Worm (Caenorhabditis elegans) whole organism, L3 larva: Measurements from ENCODE around the gene M163.7.

ENCODE experiments used
- ZK546.5 ChIP-seq: sonication (generic microtip); optimal IDR thresholded peaks from 2 replicates; lab custom pipeline; 2017; ENCODE audit warnings: missing biosample characterization, missing genetic modification characterization
- aly-2 ChIP-seq: fragments of 150-350 bp; optimal IDR thresholded peaks from 2 replicates; lab custom pipeline; 2014; ENCODE audit warnings: missing biosample characterization, missing genetic modification characterization
- ama-1 ChIP-seq: fragments of 150-350 bp; optimal IDR thresholded peaks from 2 replicates; lab custom pipeline; 2018
- ceh-82 ChIP-seq: fragments of 150-350 bp; optimal IDR thresholded peaks from 2 replicates; lab custom pipeline; 2014; ENCODE audit warnings: missing biosample characterization, missing genetic modification characterization
- ceh-9 ChIP-seq: sonication (generic microtip); optimal IDR thresholded peaks from 2 replicates; lab custom pipeline; 2018; ENCODE audit warnings: missing biosample characterization, missing genetic modification characterization
- daf-12 ChIP-seq: fragments of 150-350 bp; optimal IDR thresholded peaks from 2 replicates; lab custom pipeline; 2014; ENCODE audit warnings: missing biosample characterization, missing genetic modification reagents, missing genetic modification characterization
- egl-27 ChIP-seq: sonication (generic microtip); optimal IDR thresholded peaks from 4 replicates; lab custom pipeline; 2017; ENCODE audit warnings: missing biosample characterization, missing genetic modification reagents, missing genetic modification characterization
- egl-5 ChIP-seq: fragments of 150-350 bp; optimal IDR thresholded peaks from 2 replicates; lab custom pipeline; 2017; ENCODE audit warnings: missing biosample characterization, missing genetic modification reagents, missing genetic modification characterization, inconsistent platforms
- elt-1 ChIP-seq: fragments of 150-350 bp; optimal IDR thresholded peaks from 2 replicates; lab custom pipeline; 2014; ENCODE audit warnings: missing biosample characterization, missing genetic modification characterization
- elt-3 ChIP-seq, 3 experiments: fragments of 150-350 bp in 1 of 3; sonication (generic microtip) in 2 of 3; optimal IDR thresholded peaks; 2 replicates in 2 of 3; 4 replicates in 1 of 3; lab custom pipeline; 2014 to 2017; ENCODE audit warnings: missing biosample characterization in 3 of 3, missing genetic modification characterization in 3 of 3
- eor-1 ChIP-seq, 2 experiments: fragments of 150-350 bp; optimal IDR thresholded peaks; 2 replicates each; lab custom pipeline; 2014 to 2018; ENCODE audit warnings: missing biosample characterization in 2 of 2, missing genetic modification characterization in 2 of 2
- fkh-10 ChIP-seq: sonication (generic microtip); optimal IDR thresholded peaks from 2 replicates; lab custom pipeline; 2017; ENCODE audit warnings: missing biosample characterization, missing genetic modification reagents, missing genetic modification characterization
- fkh-2 ChIP-seq: fragments of 150-350 bp; optimal IDR thresholded peaks from 2 replicates; lab custom pipeline; 2014; ENCODE audit warnings: missing biosample characterization, missing genetic modification reagents, missing genetic modification characterization
- hmg-11 ChIP-seq: sonication (generic microtip); optimal IDR thresholded peaks from 2 replicates; lab custom pipeline; 2016; ENCODE audit warnings: missing genetic modification characterization, missing compliant biosample characterization
- jun-1 ChIP-seq: fragments of 150-350 bp; optimal IDR thresholded peaks from 2 replicates; lab custom pipeline; 2014; ENCODE audit warnings: missing biosample characterization, missing genetic modification reagents, missing genetic modification characterization
- lin-15B ChIP-seq: fragments of 150-350 bp; optimal IDR thresholded peaks from 2 replicates; lab custom pipeline; 2014; ENCODE audit warnings: missing biosample characterization, missing genetic modification characterization
- lin-39 ChIP-seq: fragments of 150-350 bp; optimal IDR thresholded peaks from 2 replicates; lab custom pipeline; 2018; ENCODE audit warnings: missing biosample characterization, missing genetic modification reagents, missing genetic modification characterization
- lsy-12 ChIP-seq: sonication (generic microtip); optimal IDR thresholded peaks from 2 replicates; lab custom pipeline; 2016; ENCODE audit warnings: mild to moderate bottlenecking, missing genetic modification characterization, missing compliant biosample characterization
- mdl-1 ChIP-seq: fragments of 150-350 bp; optimal IDR thresholded peaks from 2 replicates; lab custom pipeline; 2014; ENCODE audit warnings: missing biosample characterization, missing genetic modification characterization
- mml-1 ChIP-seq: fragments of 150-350 bp; sonication (generic microtip); optimal IDR thresholded peaks from 3 replicates; lab custom pipeline; 2014; ENCODE audit warnings: missing biosample characterization, missing genetic modification characterization
- nfya-1 ChIP-seq: sonication (generic microtip); optimal IDR thresholded peaks from 2 replicates; lab custom pipeline; 2017; ENCODE audit warnings: missing genetic modification characterization, mild to moderate bottlenecking, missing compliant biosample characterization, antibody characterized with exemption, moderate library complexity; ENCODE audit not compliant: insufficient read depth
- nhr-11 ChIP-seq: fragments of 150-350 bp; optimal IDR thresholded peaks from 2 replicates; lab custom pipeline; 2014; ENCODE audit warnings: missing biosample characterization, missing genetic modification characterization
- nhr-12 ChIP-seq: fragments of 150-350 bp; optimal IDR thresholded peaks from 2 replicates; lab custom pipeline; 2014; ENCODE audit warnings: missing biosample characterization, missing genetic modification characterization
- nhr-237 ChIP-seq: fragments of 150-350 bp; optimal IDR thresholded peaks from 2 replicates; lab custom pipeline; 2014; ENCODE audit warnings: missing biosample characterization, missing genetic modification characterization
- nhr-25 ChIP-seq: sonication (generic microtip); optimal IDR thresholded peaks from 2 replicates; lab custom pipeline; 2017; ENCODE audit warnings: missing biosample characterization, missing genetic modification characterization
- nhr-43 ChIP-seq: sonication (generic microtip); optimal IDR thresholded peaks from 2 replicates; lab custom pipeline; 2016; ENCODE audit warnings: mild to moderate bottlenecking, missing genetic modification characterization, missing compliant biosample characterization; ENCODE audit not compliant: poor library complexity, severe bottlenecking
- nhr-77 ChIP-seq: fragments of 150-350 bp; optimal IDR thresholded peaks from 2 replicates; lab custom pipeline; 2014; ENCODE audit warnings: missing biosample characterization, missing genetic modification characterization
- sea-2 ChIP-seq: fragments of 150-350 bp; sonication (generic microtip); optimal IDR thresholded peaks from 4 replicates; lab custom pipeline; 2014; ENCODE audit warnings: missing biosample characterization, missing genetic modification reagents, missing genetic modification characterization
- skn-1 ChIP-seq: fragments of 150-350 bp; optimal IDR thresholded peaks from 2 replicates; lab custom pipeline; 2014; ENCODE audit warnings: missing biosample characterization, missing genetic modification characterization
- snpc-4 ChIP-seq: fragments of 150-350 bp; optimal IDR thresholded peaks from 2 replicates; lab custom pipeline; 2014; ENCODE audit warnings: missing biosample characterization, missing genetic modification characterization
- tbx-2 ChIP-seq: sonication (generic microtip); optimal IDR thresholded peaks from 2 replicates; lab custom pipeline; 2016; ENCODE audit warnings: mild to moderate bottlenecking, missing genetic modification characterization, missing compliant biosample characterization
- unc-39 ChIP-seq: sonication (generic microtip); optimal IDR thresholded peaks from 4 replicates; lab custom pipeline; 2017; ENCODE audit warnings: missing biosample characterization, missing genetic modification characterization
- zag-1 ChIP-seq: fragments of 150-350 bp; optimal IDR thresholded peaks from 2 replicates; lab custom pipeline; 2014; ENCODE audit warnings: missing biosample characterization, missing genetic modification characterization
- ztf-11 ChIP-seq: fragments of 150-350 bp; optimal IDR thresholded peaks from 2 replicates; lab custom pipeline; 2014; ENCODE audit warnings: missing biosample characterization, missing genetic modification characterization

M163.7 gene

ce11 chrX:14464513-14464912, at the start of gene M163.7:
M163.7 (plus strand) TSS chrX:14464813.
- TF ChIP-seq mdl-1 (tag; lab: Kevin White, UChicago): no peak

DNA sequence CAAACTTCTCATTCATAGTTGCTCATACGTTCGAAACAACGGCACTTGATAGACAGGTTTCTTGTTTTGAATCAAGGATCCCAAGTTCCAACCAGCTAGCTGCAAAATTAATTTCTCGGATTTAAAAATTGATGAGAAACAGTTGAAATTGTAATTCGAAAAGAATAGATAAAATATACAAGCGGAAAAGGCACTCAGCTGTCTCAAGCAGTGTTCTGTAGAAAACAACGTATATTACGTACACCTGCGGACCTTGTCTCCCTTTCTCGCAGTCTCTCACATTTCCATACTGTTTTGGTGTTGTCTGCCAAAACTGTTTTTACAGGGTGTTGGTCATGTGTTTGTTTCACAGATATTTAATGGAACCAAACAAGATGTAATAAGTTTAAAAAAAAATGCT, 49.0 kb upstream of the M163.7 start, which contains the start of gene F23D12.10:
Gene F23D12.10 (minus strand): TSS at position 101 of the 400 bp plus-strand sequence.
- no peak for TF ChIP-seq fkh-10
- TF ChIP-seq nhr-12: no peak
- no peak for TF ChIP-seq nhr-43 (tag; lab: Kevin White, UChicago)
- TF ChIP-seq jun-1: no peak
- no peak for TF ChIP-seq mml-1 (tag; lab: Kevin White, UChicago)
- TF ChIP-seq zag-1 (tag; lab: Kevin White, UChicago): no peak
- no peak for TF ChIP-seq nhr-237 (tag; lab: Kevin White, UChicago)
- no peak for TF ChIP-seq mdl-1 (tag; lab: Kevin White, UChicago)
- TF ChIP-seq ztf-11 (tag; lab: Kevin White, UChicago): no peak
- TF ChIP-seq sea-2 (GFP tag; lab: Kevin White, UChicago): no peak
- no peak for TF ChIP-seq elt-3 (tag; optimal IDR thresholded peaks at IDR 0.05; lab: Kevin White, UChicago)
- no peak for TF ChIP-seq ceh-9 (tag; lab: Kevin White, UChicago)
- TF ChIP-seq nhr-77: no peak
- TF ChIP-seq lsy-12 (tag; lab: Kevin White, UChicago): no peak
- TF ChIP-seq egl-5: no peak
- TF ChIP-seq elt-1 (tag; lab: Kevin White, UChicago): no peak
- TF ChIP-seq ceh-82: no peak
- TF ChIP-seq snpc-4 (tag; lab: Kevin White, UChicago): no peak

ce11 chrX:14421529-14421982, 43.1 kb upstream of the M163.7 start, which contains the start of gene F23D12.2:
F23D12.2 (minus strand) TSS chrX:14421579.
- no peak for TF ChIP-seq tbx-2 (tag; lab: Kevin White, UChicago)
- TF ChIP-seq lin-15B (tag; lab: Kevin White, UChicago): no peak
- no peak for TF ChIP-seq hmg-11 (tag; lab: Kevin White, UChicago)
- no peak for TF ChIP-seq unc-39 (tag; lab: Kevin White, UChicago)
- no peak for TF ChIP-seq ZK546.5
- no peak for TF ChIP-seq fkh-2
- TF ChIP-seq nhr-12: no peak
- TF ChIP-seq sea-2 (GFP tag; lab: Kevin White, UChicago): no peak
- no peak for TF ChIP-seq nfya-1 (tag; lab: Kevin White, UChicago)
- no peak for TF ChIP-seq ama-1 (lab: Kevin White, UChicago)
- no peak for TF ChIP-seq daf-12 (tag; lab: Kevin White, UChicago)
- no peak for TF ChIP-seq lin-39 (tag; lab: Kevin White, UChicago)
- no peak for TF ChIP-seq nhr-43 (tag; lab: Kevin White, UChicago)

- no peak for TF ChIP-seq eor-1 (tag; optimal IDR thresholded peaks at IDR 0.05; lab: Kevin White, UChicago)
- no peak for TF ChIP-seq egl-27 (tag; lab: Kevin White, UChicago)
- TF ChIP-seq nhr-11: no peak
- TF ChIP-seq nhr-25 (tag; lab: Kevin White, UChicago): no peak
- no peak for TF ChIP-seq ceh-9 (tag; lab: Kevin White, UChicago)
- no peak for TF ChIP-seq skn-1
- no peak for TF ChIP-seq aly-2
Observed at ce11 chrX:14423105-14423504, 41.5 kb upstream of the M163.7 start, which contains the start of gene fipr-3. fipr-3 (plus strand) TSS chrX:14423405.

- no peak for TF ChIP-seq lsy-12 (tag; lab: Kevin White, UChicago)
- TF ChIP-seq skn-1: no peak
- no peak for TF ChIP-seq ceh-9 (tag; lab: Kevin White, UChicago)
Observed at ce11 chrX:14424186-14424585, 40.4 kb upstream of the M163.7 start.

ce11 chrX:14424673-14425072, 39.9 kb upstream of the M163.7 start, which contains the start of gene F23D12.11:
F23D12.11 (minus strand) TSS chrX:14424751.
- no peak for TF ChIP-seq egl-27 (tag; lab: Kevin White, UChicago)
